Fruit fly (Drosophila melanogaster) whole organism, embryonic: ENCODE results near the gene CG33191.

Experiments
- Bdp1 ChIP-seq: fragments of 200-800 bp; sonication (Bioruptor generic); optimal IDR thresholded peaks from 3 replicates; lab custom pipeline; 2016; ENCODE audit warnings: missing biosample characterization, missing genetic modification characterization
- CG10979 ChIP-seq: fragments of 200-800 bp; sonication (Bioruptor generic); optimal IDR thresholded peaks from 2 replicates; lab custom pipeline; 2018; ENCODE audit warnings: missing biosample characterization, mild to moderate bottlenecking, missing genetic modification characterization, moderate library complexity
- CG11695 ChIP-seq: fragments of 200-800 bp; sonication (Bioruptor generic); IDR thresholded peaks from 3 replicates; pipeline ENCODE4 v1.3.6; 2022; ENCODE audit warnings: missing biosample characterization, missing genetic modification characterization
- CG12155 ChIP-seq: fragments of 200-800 bp; sonication (Bioruptor generic); optimal IDR thresholded peaks from 3 replicates; lab custom pipeline; 2016; ENCODE audit warnings: missing biosample characterization, missing genetic modification characterization
- CG12219 ChIP-seq: fragments of 200-800 bp; sonication (Bioruptor generic); optimal IDR thresholded peaks from 3 replicates; lab custom pipeline; 2018; ENCODE audit warnings: missing biosample characterization, mild to moderate bottlenecking, missing genetic modification characterization
- CG12236 ChIP-seq: fragments of 200-800 bp; sonication (Bioruptor generic); optimal IDR thresholded peaks from 2 replicates; lab custom pipeline; 2016; ENCODE audit warnings: missing biosample characterization, missing genetic modification characterization
- CG12942 ChIP-seq: fragments of 200-800 bp; sonication (Bioruptor generic); optimal IDR thresholded peaks from 3 replicates; lab custom pipeline; 2016; ENCODE audit warnings: missing biosample characterization, missing genetic modification characterization
- CG13123 ChIP-seq: fragments of 200-800 bp; sonication (Bioruptor generic); optimal IDR thresholded peaks from 2 replicates; lab custom pipeline; 2016; ENCODE audit warnings: missing biosample characterization, missing genetic modification characterization
- CG13424 ChIP-seq: fragments of 200-800 bp; sonication (Bioruptor generic); optimal IDR thresholded peaks from 2 replicates; lab custom pipeline; 2019; ENCODE audit warnings: missing biosample characterization, mild to moderate bottlenecking, missing genetic modification characterization, moderate library complexity
- CG16813 ChIP-seq: fragments of 200-800 bp; sonication (Bioruptor generic); IDR thresholded peaks from 3 replicates; pipeline ENCODE4 v1.3.6; 2022; ENCODE audit warnings: missing biosample characterization, missing genetic modification characterization; ENCODE audit not compliant: partially characterized antibody
- CG17359 ChIP-seq: fragments of 200-800 bp; sonication (Bioruptor generic); optimal IDR thresholded peaks from 3 replicates; lab custom pipeline; 2018; ENCODE audit warnings: missing biosample characterization, mild to moderate bottlenecking, missing genetic modification characterization, moderate library complexity
- CG18619 ChIP-seq: fragments of 200-800 bp; sonication (Bioruptor generic); optimal IDR thresholded peaks from 3 replicates; lab custom pipeline; 2017; ENCODE audit warnings: missing biosample characterization, mild to moderate bottlenecking, missing genetic modification characterization
- CG2199 ChIP-seq: fragments of 200-800 bp; sonication (Bioruptor generic); IDR thresholded peaks from 3 replicates; pipeline ENCODE4 v1.3.6; 2022; ENCODE audit warnings: missing biosample characterization, missing genetic modification characterization
- CG30403 ChIP-seq: fragments of 200-800 bp; sonication (Bioruptor generic); optimal IDR thresholded peaks from 3 replicates; lab custom pipeline; 2016; ENCODE audit warnings: missing biosample characterization, missing genetic modification characterization
- CG34376 ChIP-seq: fragments of 200-800 bp; sonication (Bioruptor generic); optimal IDR thresholded peaks from 2 replicates; lab custom pipeline; 2018; ENCODE audit warnings: missing biosample characterization, mild to moderate bottlenecking, missing genetic modification characterization
- CG6175 ChIP-seq: fragments of 200-800 bp; sonication (Bioruptor generic); IDR thresholded peaks from 3 replicates; pipeline ENCODE4 v1.3.6; 2022; ENCODE audit warnings: missing biosample characterization, missing genetic modification characterization
- CG7987 ChIP-seq: fragments of 200-800 bp; sonication (Bioruptor generic); optimal IDR thresholded peaks from 2 replicates; lab custom pipeline; 2018; ENCODE audit warnings: missing biosample characterization, mild to moderate bottlenecking, missing genetic modification characterization, moderate library complexity
- CG8388 ChIP-seq: fragments of 200-800 bp; sonication (Bioruptor generic); optimal IDR thresholded peaks from 2 replicates; lab custom pipeline; 2019; ENCODE audit warnings: missing biosample characterization, mild to moderate bottlenecking, missing genetic modification characterization, moderate library complexity
- CG8924 ChIP-seq: fragments of 200-800 bp; optimal IDR thresholded peaks from 3 replicates; lab custom pipeline; 2019; ENCODE audit warnings: missing biosample characterization, mild to moderate bottlenecking, missing genetic modification characterization, moderate library complexity
- D19B ChIP-seq: fragments of 200-800 bp; sonication (Bioruptor generic); optimal IDR thresholded peaks from 2 replicates; lab custom pipeline; 2017; ENCODE audit warnings: missing biosample characterization, mild to moderate bottlenecking, missing genetic modification characterization
- Doc2 ChIP-seq: fragments of 200-800 bp; sonication (Bioruptor generic); IDR thresholded peaks from 2 replicates; pipeline ENCODE4 v1.3.6; 2022; ENCODE audit warnings: missing biosample characterization, missing genetic modification characterization
- HLH3B ChIP-seq: fragments of 200-800 bp; sonication (Bioruptor generic); IDR thresholded peaks from 2 replicates; pipeline ENCODE4 v1.3.6; 2022; ENCODE audit warnings: missing biosample characterization, missing genetic modification characterization
- Jarid2 ChIP-seq: fragments of 200-800 bp; sonication (Bioruptor generic); optimal IDR thresholded peaks from 3 replicates; lab custom pipeline; 2017; ENCODE audit warnings: mild to moderate bottlenecking, missing biosample characterization, missing genetic modification reagents, missing genetic modification characterization
- Xbp1 ChIP-seq: fragments of 200-800 bp; sonication (Bioruptor generic); optimal IDR thresholded peaks from 3 replicates; lab custom pipeline; 2016; ENCODE audit warnings: missing biosample characterization, mild to moderate bottlenecking, missing genetic modification characterization
- ap ChIP-seq: fragments of 200-800 bp; sonication (Bioruptor generic); IDR thresholded peaks from 2 replicates; pipeline ENCODE4 v1.3.6; 2022; ENCODE audit warnings: missing biosample characterization, missing genetic modification characterization
- ase ChIP-seq: fragments of 200-800 bp; sonication (Bioruptor generic); IDR thresholded peaks from 3 replicates; pipeline ENCODE4 v1.3.6; 2022; ENCODE audit warnings: missing biosample characterization, missing genetic modification characterization
- bigmax ChIP-seq: fragments of 200-800 bp; sonication (Bioruptor generic); optimal IDR thresholded peaks from 2 replicates; lab custom pipeline; 2018; ENCODE audit warnings: missing biosample characterization, mild to moderate bottlenecking, missing genetic modification characterization
- crc ChIP-seq: fragments of 200-800 bp; sonication (Bioruptor generic); optimal IDR thresholded peaks from 2 replicates; lab custom pipeline; 2016; ENCODE audit warnings: missing biosample characterization, missing genetic modification characterization
- danr ChIP-seq: fragments of 200-800 bp; sonication (Bioruptor generic); IDR thresholded peaks from 2 replicates; pipeline ENCODE4 v1.3.6; 2022; ENCODE audit warnings: missing biosample characterization, missing genetic modification characterization
- dmrt11E ChIP-seq: fragments of 200-800 bp; sonication (Bioruptor generic); optimal IDR thresholded peaks from 3 replicates; lab custom pipeline; 2018; ENCODE audit warnings: missing biosample characterization, mild to moderate bottlenecking, missing genetic modification characterization, moderate library complexity
- dpn ChIP-seq, 2 experiments: fragments of 200-800 bp; sonication (Bioruptor generic); optimal IDR thresholded peaks; 3 replicates each; lab custom pipeline; 2016; ENCODE audit warnings: missing biosample characterization in 2 of 2, missing genetic modification characterization in 2 of 2
- ewg ChIP-seq: fragments of 200-800 bp; sonication (Bioruptor generic); optimal IDR thresholded peaks from 3 replicates; lab custom pipeline; 2017; ENCODE audit warnings: mild to moderate bottlenecking, missing biosample characterization, missing genetic modification reagents, missing genetic modification characterization
- grn ChIP-seq: fragments of 200-800 bp; sonication (Bioruptor generic); optimal IDR thresholded peaks from 3 replicates; lab custom pipeline; 2017; ENCODE audit warnings: missing biosample characterization, missing genetic modification characterization
- gsb ChIP-seq: fragments of 200-800 bp; sonication (Bioruptor generic); IDR thresholded peaks from 2 replicates; pipeline ENCODE4 v1.3.6; 2022; ENCODE audit warnings: missing biosample characterization, missing genetic modification characterization
- klu ChIP-seq: fragments of 200-800 bp; sonication (Bioruptor generic); IDR thresholded peaks from 2 replicates; pipeline ENCODE4 v1.3.6; 2022; ENCODE audit warnings: missing biosample characterization, missing genetic modification characterization
- knrl ChIP-seq: fragments of 200-800 bp; sonication (Bioruptor generic); IDR thresholded peaks from 3 replicates; pipeline ENCODE4 v1.3.6; 2022; ENCODE audit warnings: missing biosample characterization, missing genetic modification characterization; ENCODE audit not compliant: partially characterized antibody
- lola ChIP-seq, 3 experiments: fragments of >200 bp in 2 of 3; fragments of 200-800 bp in 1 of 3; sonication (Bioruptor generic) in 1 of 3; optimal IDR thresholded peaks; 2 replicates each; lab custom pipeline; 2017 to 2019; ENCODE audit warnings: missing biosample characterization in 3 of 3, missing genetic modification characterization in 3 of 3, mild to moderate bottlenecking in 1 of 3, moderate library complexity in 1 of 3
- lov ChIP-seq, 2 experiments: fragments of 200-800 bp in 1 of 2; fragments of >200 bp in 1 of 2; sonication (Bioruptor generic) in 1 of 2; IDR thresholded peaks in 1 of 2; optimal IDR thresholded peaks in 1 of 2; 2 replicates in 1 of 2; 3 replicates in 1 of 2; pipeline versions ENCODE4 v1.3.6 to Lab custom; 2017 to 2022; ENCODE audit warnings: missing biosample characterization in 1 of 2, missing genetic modification characterization in 1 of 2
- nmo ChIP-seq: fragments of 200-800 bp; sonication (Bioruptor generic); optimal IDR thresholded peaks from 2 replicates; lab custom pipeline; 2018; ENCODE audit warnings: missing biosample characterization, mild to moderate bottlenecking, missing genetic modification characterization, moderate library complexity
- oc ChIP-seq: fragments of 200-800 bp; sonication (Bioruptor generic); optimal IDR thresholded peaks from 2 replicates; lab custom pipeline; 2018; ENCODE audit warnings: missing biosample characterization, mild to moderate bottlenecking, missing genetic modification characterization, moderate library complexity
- odd ChIP-seq: fragments of 200-800 bp; sonication (Bioruptor generic); optimal IDR thresholded peaks from 2 replicates; lab custom pipeline; 2017; ENCODE audit warnings: missing biosample characterization, mild to moderate bottlenecking, missing genetic modification characterization
- phol ChIP-seq: fragments of 200-800 bp; sonication (Bioruptor generic); optimal IDR thresholded peaks from 3 replicates; lab custom pipeline; 2018; ENCODE audit warnings: missing biosample characterization, mild to moderate bottlenecking, missing genetic modification characterization, moderate library complexity
- slbo ChIP-seq: fragments of 200-800 bp; sonication (Bioruptor generic); IDR thresholded peaks from 2 replicates; pipeline ENCODE4 v1.3.6; 2022; ENCODE audit warnings: missing biosample characterization, missing genetic modification characterization
- slp2 ChIP-seq: fragments of 200-800 bp; sonication (Bioruptor generic); optimal IDR thresholded peaks from 2 replicates; lab custom pipeline; 2016; ENCODE audit warnings: missing biosample characterization, missing genetic modification characterization
- sob ChIP-seq: fragments of 200-800 bp; sonication (Bioruptor generic); IDR thresholded peaks from 2 replicates; pipeline ENCODE4 v1.3.6; 2022; ENCODE audit warnings: missing biosample characterization, missing genetic modification characterization
- tap ChIP-seq: fragments of 200-800 bp; optimal IDR thresholded peaks from 3 replicates; lab custom pipeline; 2019; ENCODE audit warnings: missing biosample characterization, mild to moderate bottlenecking, missing genetic modification characterization, moderate library complexity
- trh ChIP-seq: fragments of 200-800 bp; sonication (Bioruptor generic); optimal IDR thresholded peaks from 2 replicates; lab custom pipeline; 2016; ENCODE audit warnings: missing biosample characterization, missing genetic modification characterization
- zen2 ChIP-seq: fragments of 200-800 bp; sonication (Bioruptor generic); IDR thresholded peaks from 3 replicates; pipeline ENCODE4 v1.3.6; 2022; ENCODE audit warnings: missing biosample characterization, missing genetic modification characterization; ENCODE audit not compliant: partially characterized antibody
- zf30C ChIP-seq: fragments of 200-800 bp; sonication (Bioruptor generic); optimal IDR thresholded peaks from 3 replicates; lab custom pipeline; 2018; ENCODE audit warnings: missing biosample characterization, mild to moderate bottlenecking, missing genetic modification characterization

Gene CG33191

dm6 chr3R:8812342-8812966 is 32.7 kb upstream of the CG33191 start (continued):
- peak; percentile 58 for TF ChIP-seq Xbp1 (GFP tag; lab: Kevin White, UChicago)
- peak; percentile 36 for TF ChIP-seq CG12219
- no peak for TF ChIP-seq CG18619 (GFP tag; lab: Kevin White, UChicago)
- TF ChIP-seq knrl = no peak
- peak; percentile 56; the same call in 1 of the 3 replicates for TF ChIP-seq ase (GFP tag; lab: Robert Waterston, UW)
- TF ChIP-seq tap (tag; lab: Kevin White, UChicago) = no peak
- no peak; the same call in 2 of the 3 replicates for TF ChIP-seq CG11695 (GFP tag; lab: Robert Waterston, UW)
- no peak for TF ChIP-seq zf30C (GFP tag; lab: Kevin White, UChicago)
- no peak for TF ChIP-seq odd (GFP tag; lab: Kevin White, UChicago)
- TF ChIP-seq dpn (GFP tag; optimal IDR thresholded peaks at IDR 0.05; lab: Kevin White, UChicago) = peak; percentile 43 to 44
- peak; percentile 9 for TF ChIP-seq ewg
- no peak for TF ChIP-seq lov (optimal IDR thresholded peaks at IDR 0.05; lab: Kevin White, UChicago)
- TF ChIP-seq lov (GFP tag; IDR thresholded peaks at IDR 0.05; lab: Robert Waterston, UW) = no peak; the same call in 2 of the 3 replicates
- TF ChIP-seq danr (GFP tag; lab: Robert Waterston, UW) = peak; percentile 27; the same call in 1 of the 2 replicates
- peak; percentile 63 for TF ChIP-seq CG10979 (tag; lab: Kevin White, UChicago)
- TF ChIP-seq CG8924 (tag; lab: Kevin White, UChicago) = peak; percentile 31
- no peak for TF ChIP-seq CG7987 (GFP tag; lab: Kevin White, UChicago)
- no peak for TF ChIP-seq gsb (GFP tag; lab: Robert Waterston, UW)
- TF ChIP-seq phol (tag; lab: Kevin White, UChicago) = peak; percentile 32
- no peak for TF ChIP-seq Doc2 (GFP tag; lab: Robert Waterston, UW)
- 0 out of 2 replicates have a peak, but pooled peaks have one; percentile 27 for TF ChIP-seq klu (GFP tag; lab: Robert Waterston, UW)
- peak; percentile 67 for TF ChIP-seq slbo
- TF ChIP-seq HLH3B (GFP tag; lab: Robert Waterston, UW) = peak; percentile 47
- TF ChIP-seq grn (GFP tag; lab: Kevin White, UChicago) = peak; percentile 50
- peak; percentile 16 for TF ChIP-seq CG13424 (tag; lab: Kevin White, UChicago)
- peak; percentile 85 for TF ChIP-seq CG2199 (GFP tag; lab: Robert Waterston, UW)
- peak; percentile 35 for TF ChIP-seq CG12155 (GFP tag; lab: Kevin White, UChicago)
- TF ChIP-seq nmo (GFP tag; lab: Kevin White, UChicago) = peak; percentile 53
- TF ChIP-seq CG12236 = no peak
- TF ChIP-seq sob = peak; percentile 33; the same call in 1 of the 2 replicates
- TF ChIP-seq ap (GFP tag; lab: Robert Waterston, UW) = no peak
- peak; percentile 16 for TF ChIP-seq CG8388 (GFP tag; lab: Kevin White, UChicago)
- peak; percentile 36 for TF ChIP-seq dmrt11E (tag; lab: Kevin White, UChicago)
- TF ChIP-seq CG12942 = peak; percentile 7
- peak; percentile 63 for TF ChIP-seq CG17359
- peak; percentile 6 for TF ChIP-seq crc (GFP tag; lab: Kevin White, UChicago)
- TF ChIP-seq CG6175 = no peak
- TF ChIP-seq slp2 (GFP tag; lab: Kevin White, UChicago) = peak; percentile 17
- no peak for TF ChIP-seq Jarid2 (GFP tag; lab: Kevin White, UChicago)
- no peak for TF ChIP-seq CG16813 (GFP tag; lab: Robert Waterston, UW)
- TF ChIP-seq Bdp1 (GFP tag; lab: Kevin White, UChicago) = peak; percentile 51
- TF ChIP-seq CG30403 (GFP tag; lab: Kevin White, UChicago) = peak; percentile 49
- peak in 1 of 3 experiments; percentile 16 for TF ChIP-seq lola (GFP tag; optimal IDR thresholded peaks at IDR 0.05; lab: Kevin White, UChicago)
- TF ChIP-seq CG13123 (GFP tag; lab: Kevin White, UChicago) = no peak
- TF ChIP-seq trh = peak; percentile 4
- no peak for TF ChIP-seq bigmax (GFP tag; lab: Kevin White, UChicago)
- TF ChIP-seq oc = peak; percentile 70
- no peak for TF ChIP-seq CG34376 (GFP tag; lab: Kevin White, UChicago)
- TF ChIP-seq zen2 (GFP tag; lab: Robert Waterston, UW) = no peak
- TF ChIP-seq D19B (GFP tag; lab: Kevin White, UChicago) = no peak
